Fruit fly (Drosophila melanogaster) whole organism, embryonic: ENCODE data around the gene Rab14.

ENCODE experiments used
- CG12236 ChIP-seq: fragments of 200-800 bp; sonication (Bioruptor generic); optimal IDR thresholded peaks from 2 replicates; lab custom pipeline; 2016; ENCODE audit warnings: missing biosample characterization, missing genetic modification characterization
- CG7745 ChIP-seq: fragments of 200-800 bp; sonication (Bioruptor generic); optimal IDR thresholded peaks from 2 replicates; lab custom pipeline; 2018; ENCODE audit warnings: missing biosample characterization, mild to moderate bottlenecking, missing genetic modification characterization, moderate library complexity
- CG9215 ChIP-seq: fragments of 200-800 bp; sonication (Bioruptor generic); IDR thresholded peaks from 2 replicates; pipeline ENCODE4 v1.3.6; 2022; ENCODE audit warnings: missing biosample characterization, missing genetic modification characterization
- ab ChIP-seq: fragments of 200-800 bp; sonication (Bioruptor generic); optimal IDR thresholded peaks from 2 replicates; lab custom pipeline; 2016; ENCODE audit warnings: missing biosample characterization, missing genetic modification characterization
- dati ChIP-seq: fragments of 200-800 bp; sonication (Bioruptor generic); IDR thresholded peaks from 2 replicates; pipeline ENCODE4 v1.3.6; 2022; ENCODE audit warnings: missing biosample characterization, missing genetic modification characterization
- disco-r ChIP-seq: fragments of 200-800 bp; sonication (Bioruptor generic); optimal IDR thresholded peaks from 2 replicates; lab custom pipeline; 2016; ENCODE audit warnings: missing biosample characterization, missing genetic modification characterization
- ind ChIP-seq: fragments of 200-800 bp; sonication (Bioruptor generic); optimal IDR thresholded peaks from 3 replicates; lab custom pipeline; 2016; ENCODE audit warnings: missing biosample characterization, missing genetic modification characterization
- vnd ChIP-seq: fragments of 200-800 bp; sonication (Bioruptor generic); IDR thresholded peaks from 3 replicates; pipeline ENCODE4 v1.3.6; 2022; ENCODE audit warnings: missing biosample characterization, missing genetic modification characterization; ENCODE audit not compliant: partially characterized antibody

DNA sequence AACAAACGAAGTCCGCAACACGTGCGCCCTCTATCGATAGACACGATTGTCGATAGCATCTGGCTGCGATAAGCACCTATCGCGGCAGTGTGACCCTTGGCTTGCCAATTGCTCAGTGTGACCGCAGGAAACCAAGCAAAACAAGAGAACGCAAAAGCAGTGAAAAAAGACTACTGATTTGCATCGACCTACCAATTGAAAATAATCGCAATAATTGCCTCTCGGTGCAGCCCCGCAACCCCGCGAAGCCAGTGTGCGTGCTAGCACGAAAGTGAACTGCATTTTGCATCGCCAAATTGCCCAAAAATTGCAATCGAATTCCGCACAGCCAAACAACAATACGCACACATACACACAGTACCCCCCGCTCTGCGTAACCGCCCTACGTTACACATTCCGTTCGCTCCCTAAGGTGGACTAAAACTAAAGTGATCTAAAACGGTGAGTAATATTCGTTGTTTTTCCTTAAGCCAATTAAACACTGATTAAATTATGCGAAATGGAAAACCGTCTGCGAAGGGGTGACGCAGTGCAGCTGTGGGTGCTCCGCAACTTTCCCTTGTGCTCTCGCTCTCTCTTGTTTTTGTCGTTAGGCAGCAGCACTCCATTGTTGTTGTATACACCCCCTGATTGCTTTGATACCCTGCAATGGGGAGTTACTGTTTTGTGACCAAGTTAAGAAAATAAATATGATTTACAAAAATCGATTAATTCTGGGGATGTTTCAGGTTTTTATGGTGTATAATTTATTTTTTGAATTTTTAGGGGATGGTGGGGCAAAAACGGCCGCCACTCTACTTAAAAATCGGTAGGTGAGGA is at the start of gene Rab14:
- TF ChIP-seq ind (GFP tag; lab: Kevin White, UChicago) (peak; percentile 70), vnd (GFP tag; lab: Robert Waterston, UW) (peak; percentile 84), disco-r (GFP tag; lab: Kevin White, UChicago) (peak; percentile 28), CG9215 (GFP tag; lab: Robert Waterston, UW) (peak; percentile 51; the same call in 1 of the 2 replicates), CG12236 (GFP tag; lab: Kevin White, UChicago) (peak; percentile 54), ab (GFP tag; lab: Kevin White, UChicago) (no peak), CG7745 (tag; lab: Kevin White, UChicago) (no peak), dati (GFP tag; lab: Robert Waterston, UW) (peak; percentile 18; the same call in 1 of the 2 replicates)
